Fruit fly (Drosophila melanogaster) whole organism, embryonic: Measurements from ENCODE around the gene CG15141.

Source experiments
- Antp ChIP-seq: fragments of 200-800 bp; sonication (Bioruptor generic); optimal IDR thresholded peaks from 3 replicates; lab custom pipeline; 2016; ENCODE audit warnings: missing biosample characterization, missing genetic modification characterization
- Bgb ChIP-seq: fragments of 200-800 bp; sonication (Bioruptor generic); IDR thresholded peaks from 2 replicates; pipeline ENCODE4 v1.3.6; 2022; ENCODE audit warnings: missing biosample characterization, missing genetic modification characterization; ENCODE audit not compliant: partially characterized antibody
- CG10274 ChIP-seq: fragments of 200-800 bp; sonication (Bioruptor generic); optimal IDR thresholded peaks from 3 replicates; lab custom pipeline; 2017; ENCODE audit warnings: missing biosample characterization, mild to moderate bottlenecking, missing genetic modification characterization
- CG11085 ChIP-seq: fragments of 200-800 bp; sonication (Bioruptor generic); IDR thresholded peaks from 2 replicates; pipeline ENCODE4 v1.3.6; 2022; ENCODE audit warnings: missing biosample characterization, missing genetic modification characterization
- CG11696 ChIP-seq: fragments of 200-800 bp; sonication (Bioruptor generic); IDR thresholded peaks from 2 replicates; pipeline ENCODE4 v1.3.6; 2022; ENCODE audit warnings: missing biosample characterization, missing genetic modification characterization
- CG12744 ChIP-seq: fragments of 200-800 bp; sonication (Bioruptor generic); optimal IDR thresholded peaks from 2 replicates; lab custom pipeline; 2016; ENCODE audit warnings: missing biosample characterization, missing genetic modification characterization
- CG15696 ChIP-seq: fragments of 200-800 bp; sonication (Bioruptor generic); optimal IDR thresholded peaks from 2 replicates; lab custom pipeline; 2019; ENCODE audit warnings: missing biosample characterization, mild to moderate bottlenecking, missing genetic modification characterization, moderate library complexity
- CG1603 ChIP-seq: fragments of 200-800 bp; sonication (Bioruptor generic); optimal IDR thresholded peaks from 2 replicates; lab custom pipeline; 2019; ENCODE audit warnings: missing biosample characterization, mild to moderate bottlenecking, missing genetic modification characterization, moderate library complexity
- CG16813 ChIP-seq: fragments of 200-800 bp; sonication (Bioruptor generic); IDR thresholded peaks from 3 replicates; pipeline ENCODE4 v1.3.6; 2022; ENCODE audit warnings: missing biosample characterization, missing genetic modification characterization; ENCODE audit not compliant: partially characterized antibody
- CG18011 ChIP-seq: fragments of 200-800 bp; sonication (Bioruptor generic); optimal IDR thresholded peaks from 2 replicates; lab custom pipeline; 2017; ENCODE audit warnings: missing biosample characterization, missing genetic modification characterization, mild to moderate bottlenecking, moderate library complexity, missing genotype
- CG34224 ChIP-seq: fragments of 200-800 bp; sonication (Bioruptor generic); IDR thresholded peaks from 3 replicates; pipeline ENCODE4 v1.3.6; 2022; ENCODE audit warnings: missing biosample characterization, missing genetic modification characterization; ENCODE audit not compliant: partially characterized antibody
- CG34376 ChIP-seq: fragments of 200-800 bp; sonication (Bioruptor generic); optimal IDR thresholded peaks from 2 replicates; lab custom pipeline; 2018; ENCODE audit warnings: missing biosample characterization, mild to moderate bottlenecking, missing genetic modification characterization
- CG4404 ChIP-seq: fragments of 200-800 bp; sonication (Bioruptor generic); IDR thresholded peaks from 2 replicates; pipeline ENCODE4 v1.3.6; 2022; ENCODE audit warnings: missing biosample characterization, missing genetic modification characterization
- CG4707 ChIP-seq: fragments of 200-800 bp; sonication (Bioruptor generic); optimal IDR thresholded peaks from 2 replicates; lab custom pipeline; 2018; ENCODE audit warnings: missing biosample characterization, mild to moderate bottlenecking, missing genetic modification characterization, moderate library complexity
- CG6689 ChIP-seq: fragments of 200-800 bp; sonication (Bioruptor generic); IDR thresholded peaks from 2 replicates; pipeline ENCODE4 v1.3.6; 2022; ENCODE audit warnings: missing biosample characterization, missing genetic modification characterization
- CG7372 ChIP-seq: fragments of 200-800 bp; sonication (Bioruptor generic); IDR thresholded peaks from 2 replicates; pipeline ENCODE4 v1.3.6; 2022; ENCODE audit warnings: missing biosample characterization, missing genetic modification characterization
- CG7556 ChIP-seq: fragments of 200-800 bp; sonication (Bioruptor generic); optimal IDR thresholded peaks from 2 replicates; lab custom pipeline; 2017; ENCODE audit warnings: missing biosample characterization, mild to moderate bottlenecking, missing genetic modification characterization
- CG8089 ChIP-seq: fragments of 200-800 bp; sonication (Bioruptor generic); optimal IDR thresholded peaks from 3 replicates; lab custom pipeline; 2016; ENCODE audit warnings: missing biosample characterization, missing genetic modification characterization
- Chrac-16 ChIP-seq: fragments of 200-800 bp; sonication (Bioruptor generic); optimal IDR thresholded peaks from 3 replicates; lab custom pipeline; 2016; ENCODE audit warnings: missing biosample characterization, missing genetic modification characterization
- CoRest ChIP-seq: fragments of 200-800 bp; sonication (Bioruptor generic); optimal IDR thresholded peaks from 3 replicates; lab custom pipeline; 2018; ENCODE audit warnings: missing biosample characterization, mild to moderate bottlenecking, missing genetic modification characterization, moderate library complexity
- D ChIP-seq, 2 experiments: fragments of 200-800 bp in 1 of 2; fragments of >200 bp in 1 of 2; sonication (Bioruptor generic) in 1 of 2; optimal IDR thresholded peaks; 2 replicates in 1 of 2; 3 replicates in 1 of 2; lab custom pipeline; 2017; ENCODE audit warnings: mild to moderate bottlenecking in 1 of 2, missing biosample characterization in 1 of 2, missing genetic modification characterization in 1 of 2, missing genetic modification reagents in 1 of 2
- D19B ChIP-seq: fragments of 200-800 bp; sonication (Bioruptor generic); optimal IDR thresholded peaks from 2 replicates; lab custom pipeline; 2017; ENCODE audit warnings: missing biosample characterization, mild to moderate bottlenecking, missing genetic modification characterization
- Dip2 ChIP-seq: fragments of 200-800 bp; sonication (Bioruptor generic); IDR thresholded peaks from 2 replicates; pipeline ENCODE4 v1.3.6; 2022; ENCODE audit warnings: missing biosample characterization, missing genetic modification characterization
- Dp ChIP-seq: fragments of 200-800 bp; sonication (Bioruptor generic); optimal IDR thresholded peaks from 2 replicates; lab custom pipeline; 2018; ENCODE audit warnings: missing biosample characterization, mild to moderate bottlenecking, missing genetic modification characterization, moderate library complexity
- Fer2 ChIP-seq: fragments of 200-800 bp; sonication (Bioruptor generic); optimal IDR thresholded peaks from 2 replicates; lab custom pipeline; 2018; ENCODE audit warnings: missing biosample characterization, mild to moderate bottlenecking, missing genetic modification characterization, moderate library complexity
- Fer3 ChIP-seq: fragments of 200-800 bp; sonication (Bioruptor generic); optimal IDR thresholded peaks from 2 replicates; lab custom pipeline; 2018; ENCODE audit warnings: missing biosample characterization, mild to moderate bottlenecking, missing genetic modification characterization, moderate library complexity
- Hr51 ChIP-seq, 2 experiments: fragments of 200-800 bp; sonication (Bioruptor generic); optimal IDR thresholded peaks; 2 replicates in 1 of 2; 3 replicates in 1 of 2; lab custom pipeline; 2016 to 2018; ENCODE audit warnings: missing biosample characterization in 2 of 2, missing genetic modification characterization in 2 of 2, mild to moderate bottlenecking in 1 of 2, moderate library complexity in 1 of 2
- Lhr ChIP-seq: fragments of 200-800 bp; sonication (Bioruptor generic); optimal IDR thresholded peaks from 3 replicates; lab custom pipeline; 2017; ENCODE audit warnings: mild to moderate bottlenecking, missing biosample characterization, missing genetic modification reagents, missing genetic modification characterization
- PHDP ChIP-seq: fragments of 200-800 bp; sonication (Bioruptor generic); optimal IDR thresholded peaks from 3 replicates; lab custom pipeline; 2018; ENCODE audit warnings: missing biosample characterization, mild to moderate bottlenecking, missing genetic modification characterization, moderate library complexity
- Ptx1 ChIP-seq: fragments of 200-800 bp; sonication (Bioruptor generic); IDR thresholded peaks from 2 replicates; pipeline ENCODE4 v1.3.6; 2022; ENCODE audit warnings: missing biosample characterization, missing genetic modification characterization
- Scr ChIP-seq: fragments of 200-800 bp; sonication (Bioruptor generic); IDR thresholded peaks from 2 replicates; pipeline ENCODE4 v1.3.6; 2022; ENCODE audit warnings: missing biosample characterization, missing genetic modification characterization; ENCODE audit not compliant: partially characterized antibody
- bsh ChIP-seq, 2 experiments: fragments of 200-800 bp; sonication (Bioruptor generic); optimal IDR thresholded peaks; 2 replicates each; lab custom pipeline; 2017 to 2018; ENCODE audit warnings: mild to moderate bottlenecking in 2 of 2, missing biosample characterization in 2 of 2, missing genetic modification characterization in 2 of 2, moderate library complexity in 1 of 2
- cato ChIP-seq: fragments of 200-800 bp; sonication (Bioruptor generic); optimal IDR thresholded peaks from 2 replicates; lab custom pipeline; 2016; ENCODE audit warnings: missing biosample characterization, missing genetic modification characterization, borderline replicate concordance
- dimm ChIP-seq: fragments of 200-800 bp; sonication (Bioruptor generic); IDR thresholded peaks from 2 replicates; pipeline ENCODE4 v1.3.6; 2022; ENCODE audit warnings: missing biosample characterization, missing genetic modification characterization
- exex ChIP-seq: fragments of 200-800 bp; sonication (Bioruptor generic); optimal IDR thresholded peaks from 4 replicates; lab custom pipeline; 2018; ENCODE audit warnings: missing biosample characterization, mild to moderate bottlenecking, missing genetic modification characterization, moderate library complexity
- fd3F ChIP-seq: fragments of 200-800 bp; sonication (Bioruptor generic); optimal IDR thresholded peaks from 2 replicates; lab custom pipeline; 2018; ENCODE audit warnings: missing biosample characterization, mild to moderate bottlenecking, missing genetic modification characterization, moderate library complexity
- ftz-f1 ChIP-seq: fragments of 200-800 bp; sonication (Bioruptor generic); optimal IDR thresholded peaks from 2 replicates; lab custom pipeline; 2016; ENCODE audit warnings: missing biosample characterization, missing genetic modification characterization
- fu2 ChIP-seq: fragments of 200-800 bp; sonication (Bioruptor generic); optimal IDR thresholded peaks from 2 replicates; lab custom pipeline; 2016; ENCODE audit warnings: missing biosample characterization, missing genetic modification characterization
- gro ChIP-seq: fragments of 200-800 bp; sonication (Bioruptor generic); optimal IDR thresholded peaks from 2 replicates; lab custom pipeline; 2016; ENCODE audit warnings: missing biosample characterization, missing genetic modification characterization
- her ChIP-seq: fragments of 200-800 bp; sonication (Bioruptor generic); optimal IDR thresholded peaks from 2 replicates; lab custom pipeline; 2016; ENCODE audit warnings: missing biosample characterization, missing genetic modification characterization
- jumu ChIP-seq: fragments of 200-800 bp; sonication (Bioruptor generic); optimal IDR thresholded peaks from 3 replicates; lab custom pipeline; 2016; ENCODE audit warnings: missing biosample characterization, missing genetic modification characterization
- klu ChIP-seq: fragments of 200-800 bp; sonication (Bioruptor generic); IDR thresholded peaks from 2 replicates; pipeline ENCODE4 v1.3.6; 2022; ENCODE audit warnings: missing biosample characterization, missing genetic modification characterization
- lmd ChIP-seq: fragments of 200-800 bp; sonication (Bioruptor generic); IDR thresholded peaks from 2 replicates; pipeline ENCODE4 v1.3.6; 2022; ENCODE audit warnings: missing biosample characterization, missing genetic modification characterization
- mirr ChIP-seq: fragments of 200-800 bp; sonication (Bioruptor generic); optimal IDR thresholded peaks from 3 replicates; lab custom pipeline; 2018; ENCODE audit warnings: missing biosample characterization, mild to moderate bottlenecking, missing genetic modification characterization
- ro ChIP-seq: fragments of 200-800 bp; sonication (Bioruptor generic); IDR thresholded peaks from 2 replicates; pipeline ENCODE4 v1.3.6; 2022; ENCODE audit warnings: missing biosample characterization, missing genetic modification characterization
- schlank ChIP-seq: fragments of 200-800 bp; sonication (Bioruptor generic); optimal IDR thresholded peaks from 2 replicates; lab custom pipeline; 2018; ENCODE audit warnings: missing biosample characterization, mild to moderate bottlenecking, missing genetic modification characterization
- sqz ChIP-seq: fragments of 200-800 bp; sonication (Bioruptor generic); optimal IDR thresholded peaks from 3 replicates; lab custom pipeline; 2018; ENCODE audit warnings: missing biosample characterization, mild to moderate bottlenecking, missing genetic modification characterization
- usp ChIP-seq: fragments of >200 bp; optimal IDR thresholded peaks from 2 replicates; lab custom pipeline; 2017; ENCODE audit warnings: missing biosample characterization, missing genetic modification characterization
- vvl ChIP-seq: fragments of 200-800 bp; sonication (Bioruptor generic); IDR thresholded peaks from 2 replicates; pipeline ENCODE4 v1.3.6; 2022; ENCODE audit warnings: missing biosample characterization, missing genetic modification characterization
- zen2 ChIP-seq: fragments of 200-800 bp; sonication (Bioruptor generic); IDR thresholded peaks from 3 replicates; pipeline ENCODE4 v1.3.6; 2022; ENCODE audit warnings: missing biosample characterization, missing genetic modification characterization; ENCODE audit not compliant: partially characterized antibody

Gene CG15141

DNA sequence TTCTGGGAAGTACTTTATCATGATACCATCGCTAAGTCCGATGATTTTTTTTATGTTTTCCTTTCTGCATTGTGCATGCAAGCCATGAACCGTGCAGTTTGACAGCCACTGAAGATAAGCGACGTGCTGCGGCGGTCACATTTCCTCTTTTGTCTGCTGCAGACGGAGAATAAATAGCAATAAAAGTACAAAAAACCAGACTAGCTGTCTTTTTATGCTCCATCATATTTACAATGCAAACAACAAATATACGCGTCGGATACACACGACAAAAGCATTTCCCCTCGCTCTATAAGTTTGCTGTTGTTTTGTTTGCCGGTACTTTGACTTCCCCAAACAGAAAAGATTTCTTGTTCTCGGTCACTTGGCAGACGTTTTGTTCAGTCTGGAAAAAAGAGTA lies 30.6 kb upstream of the CG15141 start (continued):
- TF ChIP-seq Dip2 (GFP tag; lab: Robert Waterston, UW), result no peak
- TF ChIP-seq her (GFP tag; lab: Kevin White, UChicago), result peak; percentile 59
- no peak for TF ChIP-seq Bgb (GFP tag; lab: Robert Waterston, UW)
- no peak for TF ChIP-seq fu2 (GFP tag; lab: Kevin White, UChicago)
- TF ChIP-seq CG4404 (GFP tag; lab: Robert Waterston, UW), result no peak
- TF ChIP-seq Ptx1, result peak; percentile 35; the same call in 1 of the 2 replicates
- TF ChIP-seq schlank (tag; lab: Kevin White, UChicago), result no peak
- peak; percentile 92 for TF ChIP-seq CG15696 (tag; lab: Kevin White, UChicago)
- peak; percentile 87 for TF ChIP-seq CG4707 (GFP tag; lab: Kevin White, UChicago)
- peak; percentile 90 for TF ChIP-seq CG1603
- TF ChIP-seq dimm (GFP tag; lab: Robert Waterston, UW), result peak; percentile 35; the same call in 1 of the 2 replicates
- peak; percentile 75 for TF ChIP-seq CoRest (tag; lab: Kevin White, UChicago)
- TF ChIP-seq CG16813 (GFP tag; lab: Robert Waterston, UW), result no peak
- TF ChIP-seq D19B, result no peak
- peak; percentile 47; the same call in 1 of the 2 replicates for TF ChIP-seq CG11696 (GFP tag; lab: Robert Waterston, UW)
- TF ChIP-seq klu (GFP tag; lab: Robert Waterston, UW), result no peak
- TF ChIP-seq Chrac-16 (GFP tag; lab: Kevin White, UChicago), result no peak
- no peak for TF ChIP-seq exex
- no peak for TF ChIP-seq gro (GFP tag; lab: Kevin White, UChicago)
- TF ChIP-seq Lhr (GFP tag; lab: Kevin White, UChicago), result peak; percentile 88
- TF ChIP-seq ftz-f1 (GFP tag; lab: Kevin White, UChicago), result no peak
- no peak for TF ChIP-seq usp (GFP tag; lab: Kevin White, UChicago)
- TF ChIP-seq mirr, result no peak
- no peak for TF ChIP-seq ro
- peak; percentile 63 for TF ChIP-seq vvl (GFP tag; lab: Robert Waterston, UW)
- peak; percentile 19 for TF ChIP-seq CG10274 (GFP tag; lab: Kevin White, UChicago)
- peak; percentile 33 for TF ChIP-seq Fer3 (tag; lab: Kevin White, UChicago)
- no peak for TF ChIP-seq zen2
- no peak for TF ChIP-seq CG34224 (GFP tag; lab: Robert Waterston, UW)
- TF ChIP-seq jumu (GFP tag; lab: Kevin White, UChicago), result peak; percentile 67
- TF ChIP-seq lmd, result no peak
- TF ChIP-seq Fer2 (tag; lab: Kevin White, UChicago), result peak; percentile 21
- TF ChIP-seq bsh (GFP tag; optimal IDR thresholded peaks at IDR 0.05; lab: Kevin White, UChicago), result peak; percentile 2 to 85
- peak; percentile 68 for TF ChIP-seq CG6689
- no peak for TF ChIP-seq Dp
- no peak for TF ChIP-seq fd3F (GFP tag; lab: Kevin White, UChicago)
- TF ChIP-seq cato (GFP tag; lab: Kevin White, UChicago), result peak; percentile 27
- no peak for TF ChIP-seq D (optimal IDR thresholded peaks at IDR 0.05; lab: Kevin White, UChicago)
- peak; percentile 88 for TF ChIP-seq D (GFP tag; optimal IDR thresholded peaks at IDR 0.05; lab: Kevin White, UChicago)
- TF ChIP-seq Hr51 (GFP tag; optimal IDR thresholded peaks at IDR 0.05; lab: Kevin White, UChicago), result peak in 1 of 2 experiments; percentile 62
- peak; percentile 51 for TF ChIP-seq CG7556 (GFP tag; lab: Kevin White, UChicago)
- TF ChIP-seq PHDP (tag; lab: Kevin White, UChicago), result peak; percentile 71
- peak; percentile 81 for TF ChIP-seq CG8089 (GFP tag; lab: Kevin White, UChicago)
- TF ChIP-seq CG11085 (GFP tag; lab: Robert Waterston, UW), result no peak
- TF ChIP-seq CG18011 (GFP tag; lab: Kevin White, UChicago), result no peak
- no peak for TF ChIP-seq CG7372 (GFP tag; lab: Robert Waterston, UW)
- no peak for TF ChIP-seq CG34376
- TF ChIP-seq CG12744 (GFP tag; lab: Kevin White, UChicago), result peak; percentile 9
- peak; percentile 83 for TF ChIP-seq sqz (GFP tag; lab: Kevin White, UChicago)
- TF ChIP-seq Antp, result peak; percentile 54
- no peak for TF ChIP-seq Scr (GFP tag; lab: Robert Waterston, UW)
